Fruit fly (Drosophila melanogaster): Measurements from ENCODE around the gene CG17141.

DNA sequence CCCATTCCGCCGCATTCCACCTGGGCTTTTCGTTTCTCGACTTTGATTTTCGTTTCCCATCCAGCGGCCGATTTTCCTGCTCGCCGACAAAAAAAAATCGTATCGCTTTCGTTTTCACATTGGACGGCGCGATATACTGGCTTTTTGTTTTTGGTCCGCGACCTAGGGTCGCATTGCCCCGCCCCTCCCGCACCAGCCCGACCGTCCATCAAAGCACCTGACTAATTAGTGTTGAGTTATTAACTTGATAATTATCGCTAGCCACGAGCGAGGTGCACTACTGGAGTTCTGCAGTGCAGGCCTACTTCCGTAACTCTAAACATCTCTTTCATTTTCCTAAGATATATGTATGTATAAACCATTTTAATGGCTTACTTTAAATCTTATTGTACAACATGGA, 4.3 kb upstream of the CG17141 start:
- TF ChIP-seq CG13894 (tag; optimal IDR thresholded peaks at IDR 0.05) (no peak), sug (tag; optimal IDR thresholded peaks at IDR 0.05) (no peak), CG8765 (GFP tag; IDR thresholded peaks at IDR 0.05) (no peak), scrt (GFP tag; optimal IDR thresholded peaks at IDR 0.05) (no peak), ERR (GFP tag; optimal IDR thresholded peaks at IDR 0.05) (no peak), CG11093 (GFP tag; IDR thresholded peaks at IDR 0.05) (no peak), oc (tag; optimal IDR thresholded peaks at IDR 0.05) (peak; percentile 18), maf-S (GFP tag; optimal IDR thresholded peaks at IDR 0.05) (no peak), CG7372 (GFP tag; IDR thresholded peaks at IDR 0.05) (no peak), CG6654 (GFP tag; optimal IDR thresholded peaks at IDR 0.05) (no peak), slou (GFP tag; optimal IDR thresholded peaks at IDR 0.05) (no peak), wor (GFP tag; IDR thresholded peaks at IDR 0.05) (no peak), Ssrp (tag; optimal IDR thresholded peaks at IDR 0.05) (no peak)
